Fruit fly (Drosophila melanogaster) whole organism, embryonic: Measurements from ENCODE around the gene CG13928.

Experiments
- Atf6 ChIP-seq: fragments of 200-800 bp; sonication (Bioruptor generic); IDR thresholded peaks from 2 replicates; pipeline ENCODE4 v1.3.6; 2022; ENCODE audit warnings: missing biosample characterization, missing genetic modification characterization
- BEAF-32 ChIP-seq: fragments of 200-800 bp; sonication (Bioruptor generic); optimal IDR thresholded peaks from 3 replicates; lab custom pipeline; 2017; ENCODE audit warnings: missing biosample characterization, missing genetic modification characterization, mild to moderate bottlenecking, moderate library complexity, missing genetic modification reagents
- CG10979 ChIP-seq: fragments of 200-800 bp; sonication (Bioruptor generic); optimal IDR thresholded peaks from 2 replicates; lab custom pipeline; 2018; ENCODE audit warnings: missing biosample characterization, mild to moderate bottlenecking, missing genetic modification characterization, moderate library complexity
- CG11696 ChIP-seq: fragments of 200-800 bp; sonication (Bioruptor generic); IDR thresholded peaks from 2 replicates; pipeline ENCODE4 v1.3.6; 2022; ENCODE audit warnings: missing biosample characterization, missing genetic modification characterization
- CG12071 ChIP-seq: fragments of 200-800 bp; sonication (Bioruptor generic); optimal IDR thresholded peaks from 3 replicates; lab custom pipeline; 2018; ENCODE audit warnings: missing biosample characterization, mild to moderate bottlenecking, missing genetic modification characterization
- CG13123 ChIP-seq: fragments of 200-800 bp; sonication (Bioruptor generic); optimal IDR thresholded peaks from 2 replicates; lab custom pipeline; 2016; ENCODE audit warnings: missing biosample characterization, missing genetic modification characterization
- CG14667 ChIP-seq: fragments of 200-800 bp; sonication (Bioruptor generic); IDR thresholded peaks from 2 replicates; pipeline ENCODE4 v1.3.6; 2022; ENCODE audit warnings: missing biosample characterization, missing genetic modification characterization
- CG15073 ChIP-seq: fragments of 200-800 bp; sonication (Bioruptor generic); optimal IDR thresholded peaks from 2 replicates; lab custom pipeline; 2016; ENCODE audit warnings: missing biosample characterization, missing genetic modification characterization
- CG15514 ChIP-seq: fragments of 200-800 bp; sonication (Bioruptor generic); optimal IDR thresholded peaks from 3 replicates; lab custom pipeline; 2017; ENCODE audit warnings: missing biosample characterization, missing genetic modification characterization, mild to moderate bottlenecking, moderate library complexity, missing genetic modification reagents
- CG17328 ChIP-seq: fragments of 200-800 bp; sonication (Bioruptor generic); IDR thresholded peaks from 2 replicates; pipeline ENCODE4 v1.3.6; 2022; ENCODE audit warnings: missing biosample characterization, missing genetic modification characterization
- CG2712 ChIP-seq: fragments of 200-800 bp; optimal IDR thresholded peaks from 3 replicates; lab custom pipeline; 2019; ENCODE audit warnings: missing biosample characterization, mild to moderate bottlenecking, missing genetic modification characterization, moderate library complexity
- CG31224 ChIP-seq: fragments of 200-800 bp; sonication (Bioruptor generic); IDR thresholded peaks from 2 replicates; pipeline ENCODE4 v1.3.6; 2022; ENCODE audit warnings: missing biosample characterization, missing genetic modification characterization
- CG31441 ChIP-seq: fragments of 200-800 bp; sonication (Bioruptor generic); IDR thresholded peaks from 2 replicates; pipeline ENCODE4 v1.3.6; 2022; ENCODE audit warnings: missing biosample characterization, missing genetic modification characterization
- CG4404 ChIP-seq: fragments of 200-800 bp; sonication (Bioruptor generic); IDR thresholded peaks from 2 replicates; pipeline ENCODE4 v1.3.6; 2022; ENCODE audit warnings: missing biosample characterization, missing genetic modification characterization
- CG6765 ChIP-seq: fragments of 200-800 bp; sonication (Bioruptor generic); optimal IDR thresholded peaks from 3 replicates; lab custom pipeline; 2017; ENCODE audit warnings: missing biosample characterization, mild to moderate bottlenecking, missing genetic modification characterization
- CG7357 ChIP-seq: fragments of 200-800 bp; sonication (Bioruptor generic); IDR thresholded peaks from 3 replicates; pipeline ENCODE4 v1.3.6; 2022; ENCODE audit warnings: missing biosample characterization, missing genetic modification characterization
- CG7928 ChIP-seq: fragments of 200-800 bp; sonication (Bioruptor generic); optimal IDR thresholded peaks from 2 replicates; lab custom pipeline; 2017; ENCODE audit warnings: missing biosample characterization, mild to moderate bottlenecking, missing genetic modification characterization
- CG8944 ChIP-seq: fragments of 200-800 bp; sonication (Bioruptor generic); optimal IDR thresholded peaks from 3 replicates; lab custom pipeline; 2016; ENCODE audit warnings: missing biosample characterization, missing genetic modification characterization
- CG9437 ChIP-seq: fragments of 200-800 bp; sonication (Bioruptor generic); optimal IDR thresholded peaks from 2 replicates; lab custom pipeline; 2018; ENCODE audit warnings: missing biosample characterization, mild to moderate bottlenecking, missing genetic modification characterization
- CG9817 ChIP-seq: fragments of 200-800 bp; sonication (Bioruptor generic); optimal IDR thresholded peaks from 2 replicates; lab custom pipeline; 2018; ENCODE audit warnings: missing biosample characterization, mild to moderate bottlenecking, missing genetic modification characterization, moderate library complexity
- Dip2 ChIP-seq: fragments of 200-800 bp; sonication (Bioruptor generic); IDR thresholded peaks from 2 replicates; pipeline ENCODE4 v1.3.6; 2022; ENCODE audit warnings: missing biosample characterization, missing genetic modification characterization
- Dll ChIP-seq: fragments of 200-800 bp; sonication (Bioruptor generic); IDR thresholded peaks from 4 replicates; pipeline ENCODE4 v1.3.6; 2022; ENCODE audit warnings: missing biosample characterization, missing genetic modification characterization; ENCODE audit not compliant: partially characterized antibody
- Dref ChIP-seq: fragments of 200-800 bp; sonication (Bioruptor generic); IDR thresholded peaks from 2 replicates; pipeline ENCODE4 v1.3.6; 2022; ENCODE audit warnings: missing biosample characterization, missing genetic modification characterization
- Fer2 ChIP-seq: fragments of 200-800 bp; sonication (Bioruptor generic); optimal IDR thresholded peaks from 2 replicates; lab custom pipeline; 2018; ENCODE audit warnings: missing biosample characterization, mild to moderate bottlenecking, missing genetic modification characterization, moderate library complexity
- Hey ChIP-seq: fragments of 200-800 bp; sonication (Bioruptor generic); optimal IDR thresholded peaks from 3 replicates; lab custom pipeline; 2018; ENCODE audit warnings: missing biosample characterization, mild to moderate bottlenecking, missing genetic modification characterization
- Hmx ChIP-seq: fragments of 200-800 bp; sonication (Bioruptor generic); optimal IDR thresholded peaks from 2 replicates; lab custom pipeline; 2016; ENCODE audit warnings: missing biosample characterization, missing genetic modification characterization
- Lhr ChIP-seq: fragments of 200-800 bp; sonication (Bioruptor generic); optimal IDR thresholded peaks from 3 replicates; lab custom pipeline; 2017; ENCODE audit warnings: mild to moderate bottlenecking, missing biosample characterization, missing genetic modification reagents, missing genetic modification characterization
- MBD-R2 ChIP-seq: fragments of 200-800 bp; sonication (Bioruptor generic); IDR thresholded peaks from 2 replicates; pipeline ENCODE4 v1.3.6; 2022; ENCODE audit warnings: missing biosample characterization, missing genetic modification characterization
- Mrtf ChIP-seq: fragments of 200-800 bp; sonication (Bioruptor generic); IDR thresholded peaks from 3 replicates; pipeline ENCODE4 v1.3.6; 2022; ENCODE audit warnings: missing biosample characterization, missing genetic modification characterization
- Rx ChIP-seq: fragments of 200-800 bp; sonication (Bioruptor generic); IDR thresholded peaks from 2 replicates; pipeline ENCODE4 v1.3.6; 2022; ENCODE audit warnings: missing biosample characterization, missing genetic modification characterization
- Sry-β ChIP-seq: fragments of 200-800 bp; sonication (Bioruptor generic); optimal IDR thresholded peaks from 2 replicates; lab custom pipeline; 2018; ENCODE audit warnings: missing biosample characterization, mild to moderate bottlenecking, missing genetic modification characterization, moderate library complexity
- Vsx1 ChIP-seq: fragments of 200-800 bp; sonication (Bioruptor generic); optimal IDR thresholded peaks from 2 replicates; lab custom pipeline; 2017; ENCODE audit warnings: missing biosample characterization, mild to moderate bottlenecking, missing genetic modification characterization, missing genetic modification reagents
- ash1 ChIP-seq: fragments of 200-800 bp; sonication (Bioruptor generic); optimal IDR thresholded peaks from 2 replicates; lab custom pipeline; 2018; ENCODE audit warnings: missing biosample characterization, mild to moderate bottlenecking, missing genetic modification characterization
- cad ChIP-seq: fragments of >200 bp; optimal IDR thresholded peaks from 2 replicates; lab custom pipeline; 2017; ENCODE audit warnings: missing biosample characterization, missing genetic modification characterization
- croc ChIP-seq: fragments of 200-800 bp; sonication (Bioruptor generic); conservative IDR thresholded peaks from 3 replicates; pipeline ENCODE4 v1.3.6; 2022; ENCODE audit warnings: missing biosample characterization, missing genetic modification characterization
- crol ChIP-seq: fragments of 200-800 bp; sonication (Bioruptor generic); IDR thresholded peaks from 2 replicates; pipeline ENCODE4 v1.3.6; 2022; ENCODE audit warnings: missing biosample characterization, missing genetic modification characterization
- disco-r ChIP-seq: fragments of 200-800 bp; sonication (Bioruptor generic); optimal IDR thresholded peaks from 2 replicates; lab custom pipeline; 2016; ENCODE audit warnings: missing biosample characterization, missing genetic modification characterization
- emc ChIP-seq: fragments of 200-800 bp; sonication (Bioruptor generic); optimal IDR thresholded peaks from 2 replicates; lab custom pipeline; 2016; ENCODE audit warnings: missing biosample characterization, missing genetic modification characterization
- exex ChIP-seq: fragments of 200-800 bp; sonication (Bioruptor generic); optimal IDR thresholded peaks from 4 replicates; lab custom pipeline; 2018; ENCODE audit warnings: missing biosample characterization, mild to moderate bottlenecking, missing genetic modification characterization, moderate library complexity
- gro ChIP-seq: fragments of 200-800 bp; sonication (Bioruptor generic); optimal IDR thresholded peaks from 2 replicates; lab custom pipeline; 2016; ENCODE audit warnings: missing biosample characterization, missing genetic modification characterization
- hbn ChIP-seq: fragments of 200-800 bp; sonication (Bioruptor generic); IDR thresholded peaks from 2 replicates; pipeline ENCODE4 v1.3.6; 2022; ENCODE audit warnings: missing biosample characterization, missing genetic modification characterization; ENCODE audit not compliant: partially characterized antibody
- org-1 ChIP-seq: fragments of 200-800 bp; sonication (Bioruptor generic); optimal IDR thresholded peaks from 2 replicates; lab custom pipeline; 2017; ENCODE audit warnings: missing biosample characterization, missing genetic modification characterization
- pnt ChIP-seq: fragments of 200-800 bp; sonication (Bioruptor generic); optimal IDR thresholded peaks from 3 replicates; lab custom pipeline; 2016; ENCODE audit warnings: missing biosample characterization, missing genetic modification characterization
- rib ChIP-seq: fragments of 200-800 bp; sonication (Bioruptor generic); IDR thresholded peaks from 2 replicates; pipeline ENCODE4 v1.3.6; 2022; ENCODE audit warnings: missing biosample characterization, missing genetic modification characterization
- sd ChIP-seq: fragments of 200-800 bp; sonication (Bioruptor generic); optimal IDR thresholded peaks from 3 replicates; lab custom pipeline; 2018; ENCODE audit warnings: missing biosample characterization, mild to moderate bottlenecking, missing genetic modification characterization, moderate library complexity
- sens ChIP-seq: fragments of 200-800 bp; sonication (Bioruptor generic); peaks from one replicate; lab custom pipeline; 2016; ENCODE audit warnings: missing biosample characterization, missing genetic modification characterization
- sens-2 ChIP-seq: fragments of 200-800 bp; sonication (Bioruptor generic); IDR thresholded peaks from 2 replicates; pipeline ENCODE4 v1.3.6; 2022; ENCODE audit warnings: missing biosample characterization, missing genetic modification characterization
- tx ChIP-seq: fragments of 200-800 bp; sonication (Bioruptor generic); optimal IDR thresholded peaks from 2 replicates; lab custom pipeline; 2016; ENCODE audit warnings: missing biosample characterization, missing genetic modification characterization
- unc-4 ChIP-seq: fragments of 200-800 bp; sonication (Bioruptor generic); IDR thresholded peaks from 2 replicates; pipeline ENCODE4 v1.3.6; 2022; ENCODE audit warnings: missing biosample characterization, missing genetic modification characterization; ENCODE audit not compliant: partially characterized antibody
- unpg ChIP-seq: fragments of 200-800 bp; sonication (Bioruptor generic); optimal IDR thresholded peaks from 3 replicates; lab custom pipeline; 2018; ENCODE audit warnings: missing biosample characterization, mild to moderate bottlenecking, missing genetic modification characterization, moderate library complexity
- vnd ChIP-seq: fragments of 200-800 bp; sonication (Bioruptor generic); IDR thresholded peaks from 3 replicates; pipeline ENCODE4 v1.3.6; 2022; ENCODE audit warnings: missing biosample characterization, missing genetic modification characterization; ENCODE audit not compliant: partially characterized antibody

CG13928 gene

DNA sequence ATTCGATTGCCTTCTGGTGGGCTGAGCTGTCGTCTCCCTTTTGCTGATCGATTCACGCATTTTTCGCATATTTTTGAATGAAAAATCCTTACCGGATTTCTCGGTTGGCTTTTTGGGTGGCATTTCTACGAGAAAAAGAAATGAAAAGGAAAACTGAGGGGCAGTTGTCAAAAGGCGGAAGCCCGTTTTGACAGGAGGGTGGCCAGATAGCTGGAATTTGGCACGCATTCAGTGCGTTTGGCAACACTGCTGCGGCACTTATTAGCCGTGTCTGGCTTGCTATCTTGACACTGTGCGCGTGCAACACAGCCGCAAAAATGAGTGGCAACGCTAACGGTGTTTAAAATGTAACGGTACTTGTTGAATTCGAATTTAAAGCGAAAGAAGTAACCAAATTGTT, 40.3 kb upstream of the CG13928 start, which contains the start of gene RpL23A (continued):
- peak; percentile 95 for TF ChIP-seq CG17328
- peak; percentile 67 for TF ChIP-seq BEAF-32 (GFP tag; lab: Kevin White, UChicago)
- TF ChIP-seq Dll = no peak
- peak; percentile 70 for TF ChIP-seq Hmx (GFP tag; lab: Kevin White, UChicago)
- TF ChIP-seq pnt = peak; percentile 90
- TF ChIP-seq tx (GFP tag; lab: Kevin White, UChicago) = peak; percentile 92
- TF ChIP-seq Hey (tag; lab: Kevin White, UChicago) = peak; percentile 89
- TF ChIP-seq sd (tag; lab: Kevin White, UChicago) = peak; percentile 92
- peak; percentile 93 for TF ChIP-seq rib
- peak; percentile 90 for TF ChIP-seq Mrtf (GFP tag; lab: Robert Waterston, UW)
- TF ChIP-seq CG4404 (GFP tag; lab: Robert Waterston, UW) = peak; percentile 83
- TF ChIP-seq exex (tag; lab: Kevin White, UChicago) = peak; percentile 72
- peak; percentile 86 for TF ChIP-seq CG10979 (tag; lab: Kevin White, UChicago)
- TF ChIP-seq sens (GFP tag; lab: Kevin White, UChicago) = peak; percentile 98
- TF ChIP-seq Dref (GFP tag; lab: Robert Waterston, UW) = peak; percentile 56
- TF ChIP-seq CG15073 (GFP tag; lab: Kevin White, UChicago) = peak; percentile 22
- peak; percentile 89 for TF ChIP-seq unpg
- TF ChIP-seq vnd (GFP tag; lab: Robert Waterston, UW) = no peak
- peak; percentile 48 for TF ChIP-seq unc-4 (GFP tag; lab: Robert Waterston, UW)
- TF ChIP-seq Vsx1 = peak; percentile 98
- peak; percentile 95 for TF ChIP-seq disco-r (GFP tag; lab: Kevin White, UChicago)
- peak; percentile 96 for TF ChIP-seq CG15514 (GFP tag; lab: Kevin White, UChicago)
- TF ChIP-seq CG13123 = peak; percentile 92
- peak; percentile 92 for TF ChIP-seq Fer2 (tag; lab: Kevin White, UChicago)
- peak; percentile 58 for TF ChIP-seq crol
- peak; percentile 96 for TF ChIP-seq CG8944 (GFP tag; lab: Kevin White, UChicago)
- peak; percentile 80 for TF ChIP-seq CG9437 (GFP tag; lab: Kevin White, UChicago)
- peak; percentile 90 for TF ChIP-seq sens-2 (GFP tag; lab: Robert Waterston, UW)
- TF ChIP-seq ash1 (GFP tag; lab: Kevin White, UChicago) = peak; percentile 98
- peak; percentile 92 for TF ChIP-seq CG12071
- peak; percentile 93 for TF ChIP-seq org-1 (GFP tag; lab: Kevin White, UChicago)
- peak; percentile 92 for TF ChIP-seq Atf6
- peak; percentile 74 for TF ChIP-seq CG7928 (GFP tag; lab: Kevin White, UChicago)
- peak; percentile 87 for TF ChIP-seq MBD-R2 (GFP tag; lab: Robert Waterston, UW)
- TF ChIP-seq hbn (GFP tag; lab: Robert Waterston, UW) = no peak
- peak; percentile 96 for TF ChIP-seq CG9817 (tag; lab: Kevin White, UChicago)
- TF ChIP-seq Lhr = peak; percentile 99
- peak; percentile 85 for TF ChIP-seq CG14667 (GFP tag; lab: Robert Waterston, UW)
- TF ChIP-seq CG2712 (tag; lab: Kevin White, UChicago) = peak; percentile 93
- TF ChIP-seq gro (GFP tag; lab: Kevin White, UChicago) = peak; percentile 97
- TF ChIP-seq Rx (GFP tag; lab: Robert Waterston, UW) = peak; percentile 94
- no peak for TF ChIP-seq cad (GFP tag; lab: Kevin White, UChicago)
- TF ChIP-seq Sry-β = peak; percentile 52
- TF ChIP-seq croc (GFP tag; lab: Robert Waterston, UW) = peak; percentile 85
- peak; percentile 88 for TF ChIP-seq CG31224 (GFP tag; lab: Robert Waterston, UW)
- no peak for TF ChIP-seq Dip2
- peak; percentile 96 for TF ChIP-seq CG6765 (GFP tag; lab: Kevin White, UChicago)
- TF ChIP-seq emc = peak; percentile 97
- 0 out of 2 replicates have a peak, but pooled peaks have one; percentile 14 for TF ChIP-seq CG11696 (GFP tag; lab: Robert Waterston, UW)
- TF ChIP-seq CG7357 (GFP tag; lab: Robert Waterston, UW) = peak; percentile 66
- TF ChIP-seq CG31441 = peak; percentile 87
